Worm (Caenorhabditis elegans) whole organism, L1 larva: Measurements from ENCODE around the gene F33H1.4.
A peak's percentile ranks its signal among the peaks of the same experiment; 100 is the strongest.

ENCODE experiments used
- C04F5.9 ChIP-seq: sonication (generic microtip); optimal IDR thresholded peaks from 2 replicates; lab custom pipeline; 2016; ENCODE audit warnings: missing genetic modification characterization, missing compliant biosample characterization
- C16A3.4 ChIP-seq: fragments of 150-350 bp; optimal IDR thresholded peaks from 2 replicates; lab custom pipeline; 2014; ENCODE audit warnings: missing biosample characterization, missing genetic modification characterization
- C34B4.2 ChIP-seq: sonication (generic microtip); optimal IDR thresholded peaks from 2 replicates; lab custom pipeline; 2017; ENCODE audit warnings: mild to moderate bottlenecking, missing genetic modification characterization, missing compliant biosample characterization
- Y116A8C.19 ChIP-seq: sonication (generic microtip); optimal IDR thresholded peaks from 2 replicates; lab custom pipeline; 2016; ENCODE audit warnings: missing compliant biosample characterization, missing genetic modification characterization, borderline replicate concordance
- aha-1 ChIP-seq: fragments of 150-350 bp; optimal IDR thresholded peaks from 2 replicates; lab custom pipeline; 2014; ENCODE audit warnings: missing biosample characterization, missing genetic modification characterization
- ama-1 ChIP-seq: fragments of 150-350 bp; optimal IDR thresholded peaks from 2 replicates; lab custom pipeline; 2014
- ceh-8 ChIP-seq: fragments of 200-800 bp; sonication (Bioruptor generic); optimal IDR thresholded peaks from 2 replicates; lab custom pipeline; 2018; ENCODE audit warnings: mild to moderate bottlenecking, missing genetic modification characterization, moderate library complexity, missing compliant biosample characterization
- ceh-88 ChIP-seq: fragments of 200-800 bp; sonication (Bioruptor generic); IDR thresholded peaks from 2 replicates; pipeline ENCODE4 v1.3.6; 2022; ENCODE audit warnings: missing genetic modification characterization, missing compliant biosample characterization
- dsc-1 ChIP-seq: sonication (generic microtip); optimal IDR thresholded peaks from 2 replicates; lab custom pipeline; 2016; ENCODE audit warnings: mild to moderate bottlenecking, missing genetic modification characterization, missing compliant biosample characterization
- efl-3 ChIP-seq: fragments of 200-800 bp; sonication (Bioruptor generic); optimal IDR thresholded peaks from 2 replicates; lab custom pipeline; 2018; ENCODE audit warnings: mild to moderate bottlenecking, missing genetic modification characterization, missing compliant biosample characterization
- egl-13 ChIP-seq: sonication (generic microtip); optimal IDR thresholded peaks from 2 replicates; lab custom pipeline; 2016; ENCODE audit warnings: missing genotype, missing genetic modification reagents, missing genetic modification characterization, missing compliant biosample characterization
- elt-3 ChIP-seq, 6 experiments: fragments of 150-350 bp in 1 of 6; sonication (generic microtip); optimal IDR thresholded peaks; 2 replicates each; lab custom pipeline; 2017 to 2018; ENCODE audit warnings: missing biosample characterization in 6 of 6, missing genetic modification characterization in 6 of 6, inconsistent platforms in 1 of 6
- fkh-10 ChIP-seq: sonication (generic microtip); optimal IDR thresholded peaks from 2 replicates; lab custom pipeline; 2017; ENCODE audit warnings: missing biosample characterization, missing genetic modification reagents, missing genetic modification characterization
- fkh-4 ChIP-seq: sonication (generic microtip); optimal IDR thresholded peaks from 2 replicates; lab custom pipeline; 2016; ENCODE audit warnings: missing compliant biosample characterization, missing genetic modification characterization, borderline replicate concordance
- fkh-8 ChIP-seq: sonication (generic microtip); optimal IDR thresholded peaks from 2 replicates; lab custom pipeline; 2016; ENCODE audit warnings: mild to moderate bottlenecking, missing genetic modification characterization, missing compliant biosample characterization
- hlh-17 ChIP-seq: fragments of 200-800 bp; sonication (Bioruptor generic); optimal IDR thresholded peaks from 2 replicates; lab custom pipeline; 2018; ENCODE audit warnings: missing genetic modification characterization, mild to moderate bottlenecking, missing compliant biosample characterization, moderate library complexity, borderline replicate concordance
- hlh-4 ChIP-seq: sonication (generic microtip); optimal IDR thresholded peaks from 2 replicates; lab custom pipeline; 2016; ENCODE audit warnings: mild to moderate bottlenecking, missing genetic modification characterization, missing compliant biosample characterization
- irx-1 ChIP-seq: sonication (generic microtip); optimal IDR thresholded peaks from 2 replicates; lab custom pipeline; 2016; ENCODE audit warnings: missing genetic modification characterization, missing compliant biosample characterization
- isw-1 ChIP-seq: fragments of 200-800 bp; sonication (Bioruptor generic); IDR thresholded peaks from 2 replicates; pipeline ENCODE4 v1.3.6; 2022; ENCODE audit warnings: missing genetic modification characterization, missing compliant biosample characterization
- lin-13 ChIP-seq: fragments of 150-350 bp; optimal IDR thresholded peaks from 2 replicates; lab custom pipeline; 2014; ENCODE audit warnings: missing biosample characterization, missing genetic modification reagents, missing genetic modification characterization
- lin-14 ChIP-seq: fragments of 200-800 bp; sonication (Bioruptor generic); optimal IDR thresholded peaks from 2 replicates; lab custom pipeline; 2018; ENCODE audit warnings: mild to moderate bottlenecking, missing genetic modification characterization, moderate library complexity, missing compliant biosample characterization
- lin-35 ChIP-seq, 2 experiments: fragments of 150-350 bp; optimal IDR thresholded peaks; 2 replicates each; lab custom pipeline; 2014; ENCODE audit warnings: missing biosample characterization in 2 of 2, missing genetic modification characterization in 2 of 2, missing genetic modification reagents in 2 of 2
- lin-39 ChIP-seq: fragments of 150-350 bp; optimal IDR thresholded peaks from 2 replicates; lab custom pipeline; 2014; ENCODE audit warnings: missing biosample characterization, missing genetic modification reagents, missing genetic modification characterization
- lsy-2 ChIP-seq, 2 experiments: fragments of 150-350 bp; optimal IDR thresholded peaks; 2 replicates each; lab custom pipeline; 2014; ENCODE audit warnings: missing biosample characterization in 2 of 2, missing genetic modification characterization in 2 of 2
- mdl-1 ChIP-seq, 2 experiments: fragments of 150-350 bp; optimal IDR thresholded peaks; 2 replicates each; lab custom pipeline; 2014 to 2017; ENCODE audit warnings: missing biosample characterization in 2 of 2, missing genetic modification characterization in 2 of 2, inconsistent platforms in 1 of 2
- nhr-11 ChIP-seq: fragments of 150-350 bp; optimal IDR thresholded peaks from 2 replicates; lab custom pipeline; 2014; ENCODE audit warnings: missing biosample characterization, missing genetic modification characterization
- nhr-12 ChIP-seq: sonication (generic microtip); optimal IDR thresholded peaks from 2 replicates; lab custom pipeline; 2017; ENCODE audit warnings: missing biosample characterization, missing genetic modification characterization
- nhr-19 ChIP-seq: fragments of 200-800 bp; sonication (Bioruptor generic); conservative IDR thresholded peaks from 2 replicates; pipeline ENCODE4 v1.3.6; 2022; ENCODE audit warnings: missing genetic modification characterization, missing compliant biosample characterization
- nhr-20 ChIP-seq: sonication (generic microtip); optimal IDR thresholded peaks from 2 replicates; lab custom pipeline; 2016; ENCODE audit warnings: mild to moderate bottlenecking, missing genetic modification characterization, missing compliant biosample characterization
- nhr-28 ChIP-seq: fragments of 150-350 bp; optimal IDR thresholded peaks from 2 replicates; lab custom pipeline; 2014; ENCODE audit warnings: missing biosample characterization, missing genetic modification characterization
- nhr-76 ChIP-seq: sonication (generic microtip); optimal IDR thresholded peaks from 2 replicates; lab custom pipeline; 2017; ENCODE audit warnings: missing biosample characterization, missing genetic modification characterization
- nhr-84 ChIP-seq: sonication (generic microtip); optimal IDR thresholded peaks from 2 replicates; lab custom pipeline; 2017; ENCODE audit warnings: missing biosample characterization, missing genetic modification characterization
- nhr-85 ChIP-seq: sonication (generic microtip); peaks from one replicate; lab custom pipeline; 2016; ENCODE audit warnings: missing genetic modification characterization, inconsistent platforms, missing compliant biosample characterization
- nhr-90 ChIP-seq: sonication (generic microtip); optimal IDR thresholded peaks from 2 replicates; lab custom pipeline; 2016; ENCODE audit warnings: mild to moderate bottlenecking, missing genetic modification characterization, missing compliant biosample characterization; ENCODE audit not compliant: poor library complexity
- sox-4 ChIP-seq: sonication (generic microtip); optimal IDR thresholded peaks from 2 replicates; lab custom pipeline; 2016; ENCODE audit warnings: missing genetic modification characterization, missing compliant biosample characterization
- sup-37 ChIP-seq: fragments of 200-800 bp; sonication (Bioruptor generic); optimal IDR thresholded peaks from 2 replicates; lab custom pipeline; 2018; ENCODE audit warnings: mild to moderate bottlenecking, missing genetic modification characterization, missing compliant biosample characterization
- tbx-2 ChIP-seq: sonication (generic microtip); optimal IDR thresholded peaks from 2 replicates; lab custom pipeline; 2016; ENCODE audit warnings: missing genetic modification characterization, missing compliant biosample characterization
- unc-130 ChIP-seq: fragments of 150-350 bp; optimal IDR thresholded peaks from 2 replicates; lab custom pipeline; 2017; ENCODE audit warnings: missing biosample characterization, missing genetic modification characterization, inconsistent platforms
- unc-86 ChIP-seq: sonication (generic microtip); optimal IDR thresholded peaks from 2 replicates; lab custom pipeline; 2016; ENCODE audit warnings: missing genetic modification characterization, missing compliant biosample characterization
- unc-98 ChIP-seq: fragments of 200-800 bp; sonication (Bioruptor generic); IDR thresholded peaks from 2 replicates; pipeline ENCODE4 v1.3.6; 2022; ENCODE audit warnings: missing genetic modification characterization, missing compliant biosample characterization
- vab-15 ChIP-seq: sonication (generic microtip); optimal IDR thresholded peaks from 2 replicates; lab custom pipeline; 2017; ENCODE audit warnings: missing genotype, mild to moderate bottlenecking, missing genetic modification characterization, missing compliant biosample characterization
- xbp-1 ChIP-seq: sonication (generic microtip); optimal IDR thresholded peaks from 2 replicates; lab custom pipeline; 2016; ENCODE audit warnings: missing genetic modification characterization, missing compliant biosample characterization
- zag-1 ChIP-seq: fragments of 150-350 bp; optimal IDR thresholded peaks from 2 replicates; lab custom pipeline; 2014; ENCODE audit warnings: missing biosample characterization, missing genetic modification characterization

Gene F33H1.4

DNA sequence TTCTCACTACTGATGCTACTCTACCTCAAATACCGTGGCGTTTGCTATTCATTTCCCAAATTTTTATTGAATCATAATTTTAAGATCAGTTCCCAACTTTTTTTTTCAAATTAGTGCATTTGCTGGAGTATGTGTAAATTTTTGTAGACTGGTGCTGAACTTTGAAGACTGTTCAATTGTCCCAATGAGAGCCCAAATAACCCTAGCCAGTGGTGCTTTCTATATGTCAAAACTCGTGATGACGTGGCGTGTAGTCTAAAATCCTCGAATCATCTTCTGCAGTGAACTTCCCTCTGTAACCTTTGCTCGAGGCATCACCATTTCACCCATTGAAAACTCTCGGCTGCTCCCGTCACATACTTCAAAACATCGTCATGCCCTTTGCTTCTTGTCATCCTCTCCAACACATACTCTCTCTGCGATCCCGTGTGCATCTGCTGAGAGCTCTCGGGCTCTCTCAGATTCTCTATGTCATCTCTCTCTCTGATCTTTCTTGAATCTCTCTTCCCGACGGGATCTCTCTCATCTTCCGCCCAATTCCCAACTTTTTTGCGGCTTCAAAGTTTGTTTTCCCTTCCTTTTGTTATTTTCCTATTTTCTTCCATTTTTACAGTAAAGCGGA, 30.1 kb downstream of the F33H1.4 start (continued):
- no peak for TF ChIP-seq egl-13 (tag; lab: Kevin White, UChicago)
- TF ChIP-seq nhr-12: no peak
- no peak for TF ChIP-seq fkh-8 (tag; lab: Kevin White, UChicago)
- peak; percentile 47 for TF ChIP-seq unc-130 (tag; lab: Kevin White, UChicago)
- TF ChIP-seq hlh-4 (tag; lab: Kevin White, UChicago): no peak
- no peak for TF ChIP-seq C04F5.9
- TF ChIP-seq efl-3: no peak
- no peak for TF ChIP-seq aha-1 (tag; lab: Kevin White, UChicago)
- no peak for TF ChIP-seq nhr-84 (tag; lab: Kevin White, UChicago)
- TF ChIP-seq xbp-1 (tag; lab: Kevin White, UChicago): no peak
- peak; percentile 42 for TF ChIP-seq nhr-11 (tag; lab: Kevin White, UChicago)
- TF ChIP-seq sup-37 (GFP tag; lab: Kevin White, UChicago): no peak
- TF ChIP-seq fkh-4: no peak
- no peak for TF ChIP-seq Y116A8C.19 (tag; lab: Kevin White, UChicago)
- TF ChIP-seq nhr-85 (tag; lab: Kevin White, UChicago): no peak
- TF ChIP-seq lsy-2 (tag; optimal IDR thresholded peaks at IDR 0.05; lab: Kevin White, UChicago): peak in 1 of 2 experiments; percentile 23
- no peak for TF ChIP-seq tbx-2 (tag; lab: Kevin White, UChicago)
- no peak for TF ChIP-seq nhr-90 (tag; lab: Kevin White, UChicago)
- no peak for TF ChIP-seq lin-35 (GFP tag; optimal IDR thresholded peaks at IDR 0.05; lab: Kevin White, UChicago)
- TF ChIP-seq isw-1 (GFP tag; lab: Robert Waterston, UW): no peak
- no peak for TF ChIP-seq ceh-88 (GFP tag; lab: Robert Waterston, UW)
- no peak for TF ChIP-seq fkh-10 (GFP tag; lab: Kevin White, UChicago)
- no peak for TF ChIP-seq unc-86 (tag; lab: Kevin White, UChicago)
- TF ChIP-seq sox-4: no peak
- no peak for TF ChIP-seq nhr-20 (tag; lab: Kevin White, UChicago)
- TF ChIP-seq lin-13: no peak
- no peak for TF ChIP-seq irx-1
- TF ChIP-seq mdl-1 (tag; optimal IDR thresholded peaks at IDR 0.05; lab: Kevin White, UChicago): peak in 1 of 2 experiments; percentile 24
- peak; percentile 46 for TF ChIP-seq lin-14 (GFP tag; lab: Kevin White, UChicago)
- TF ChIP-seq nhr-28: no peak
- TF ChIP-seq unc-98 (GFP tag; lab: Robert Waterston, UW): no peak
- no peak for TF ChIP-seq ama-1 (lab: Kevin White, UChicago)
- TF ChIP-seq lin-39 (tag; lab: Kevin White, UChicago): no peak
- TF ChIP-seq nhr-19 (GFP tag; lab: Robert Waterston, UW): 0 out of 2 replicates have a peak, but pooled peaks have one; percentile 10
- no peak for TF ChIP-seq ceh-8 (GFP tag; lab: Kevin White, UChicago)
- TF ChIP-seq C34B4.2: no peak
- TF ChIP-seq vab-15 (tag; lab: Kevin White, UChicago): no peak
- no peak for TF ChIP-seq nhr-76 (tag; lab: Kevin White, UChicago)
- no peak for TF ChIP-seq zag-1 (tag; lab: Kevin White, UChicago)
- TF ChIP-seq hlh-17 (GFP tag; lab: Kevin White, UChicago): no peak
- TF ChIP-seq C16A3.4: no peak
- no peak for TF ChIP-seq elt-3 (tag; optimal IDR thresholded peaks at IDR 0.05; lab: Kevin White, UChicago)

DNA sequence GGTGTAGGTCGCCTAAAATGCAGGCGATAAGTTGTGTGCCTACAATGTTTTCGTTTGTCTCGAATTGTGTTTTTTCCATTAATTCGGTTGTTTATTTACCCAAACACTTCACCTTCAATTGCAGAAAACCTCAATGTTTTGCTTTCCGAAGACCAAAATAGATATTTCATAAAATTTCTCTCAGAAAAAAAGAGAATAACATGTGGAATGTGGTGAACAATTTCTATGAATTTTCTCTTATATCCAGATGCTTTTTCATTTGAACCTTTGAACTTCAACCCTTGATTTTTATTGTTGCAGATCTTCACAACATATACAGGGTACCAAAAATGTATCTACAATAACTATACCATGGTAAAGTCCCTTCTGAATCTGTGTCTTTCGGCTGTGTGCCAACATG, 32.0 kb downstream of the F33H1.4 start, which contains the start of gene T01E8.1:
Gene T01E8.1 (plus strand): TSS at position 301 of the 400 bp plus-strand sequence.
- no peak for TF ChIP-seq nhr-19 (GFP tag; lab: Robert Waterston, UW)
- peak; percentile 37 for TF ChIP-seq dsc-1 (tag; lab: Kevin White, UChicago)
- no peak for TF ChIP-seq C16A3.4
